Worm (Caenorhabditis elegans) whole organism, midembryonic: ENCODE results near the gene R11.3.

Experiments used
- T22C8.4 ChIP-seq: fragments of 200-800 bp; sonication (Bioruptor generic); IDR thresholded peaks from 2 replicates; pipeline ENCODE4 v1.3.6; 2022; ENCODE audit warnings: missing genetic modification characterization, missing compliant biosample characterization
- cog-1 ChIP-seq: sonication (generic microtip); optimal IDR thresholded peaks from 2 replicates; lab custom pipeline; 2016; ENCODE audit warnings: missing genetic modification characterization, missing compliant biosample characterization
- flt-1 ChIP-seq: fragments of 200-800 bp; sonication (Bioruptor generic); IDR thresholded peaks from 2 replicates; pipeline ENCODE4 v1.3.6; 2022; ENCODE audit warnings: missing genetic modification characterization, missing compliant biosample characterization
- klf-2 ChIP-seq: fragments of 200-800 bp; sonication (Bioruptor generic); conservative IDR thresholded peaks from 2 replicates; pipeline ENCODE4 v1.3.6; 2022; ENCODE audit warnings: missing genetic modification reagents, missing genetic modification characterization, missing compliant biosample characterization
- med-1 ChIP-seq: sonication (generic microtip); optimal IDR thresholded peaks from 2 replicates; lab custom pipeline; 2017; ENCODE audit warnings: missing genetic modification characterization, mild to moderate bottlenecking, missing compliant biosample characterization, antibody characterized with exemption, missing genetic modification reagents; ENCODE audit not compliant: insufficient read depth
- ref-1 ChIP-seq: fragments of 200-800 bp; sonication (Bioruptor generic); conservative IDR thresholded peaks from 2 replicates; pipeline ENCODE4 v1.3.6; 2022; ENCODE audit warnings: missing genetic modification reagents, missing genetic modification characterization, missing compliant biosample characterization
- tab-1 ChIP-seq: fragments of 200-800 bp; sonication (Bioruptor generic); IDR thresholded peaks from 2 replicates; pipeline ENCODE4 v1.3.6; 2022; ENCODE audit warnings: missing genetic modification characterization, missing compliant biosample characterization
- ztf-23 ChIP-seq: fragments of 200-800 bp; sonication (Bioruptor generic); IDR thresholded peaks from 2 replicates; pipeline ENCODE4 v1.3.6; 2022; ENCODE audit warnings: missing genetic modification reagents, missing genetic modification characterization, missing compliant biosample characterization
- ztf-29 ChIP-seq: fragments of 200-800 bp; sonication (Bioruptor generic); IDR thresholded peaks from 2 replicates; pipeline ENCODE4 v1.3.6; 2022; ENCODE audit warnings: missing genetic modification reagents, missing genetic modification characterization, missing compliant biosample characterization

Gene R11.3

ce11 chrX:16156891-16157290, 42.2 kb downstream of the R11.3 start:
- TF ChIP-seq flt-1 (no peak), ref-1 (GFP tag; lab: Robert Waterston, UW) (no peak), tab-1 (GFP tag; lab: Robert Waterston, UW) (no peak), cog-1 (no peak), med-1 (GFP tag; lab: Kevin White, UChicago) (no peak), ztf-23 (GFP tag; lab: Robert Waterston, UW) (no peak), klf-2 (GFP tag; lab: Robert Waterston, UW) (no peak)

- TF ChIP-seq ref-1 (GFP tag; lab: Robert Waterston, UW) (no peak), cog-1 (no peak), med-1 (GFP tag; lab: Kevin White, UChicago) (no peak), ztf-29 (GFP tag; lab: Robert Waterston, UW) (no peak), flt-1 (no peak), T22C8.4 (no peak)
Observed at ce11 chrX:16155216-16155991, 43.6 kb downstream of the R11.3 start.

ce11 chrX:16153744-16154143, 45.3 kb downstream of the R11.3 start:
- TF ChIP-seq cog-1 (no peak), ztf-29 (GFP tag; lab: Robert Waterston, UW) (no peak), flt-1 (no peak), T22C8.4 (no peak), ztf-23 (GFP tag; lab: Robert Waterston, UW) (no peak), tab-1 (GFP tag; lab: Robert Waterston, UW) (no peak), med-1 (GFP tag; lab: Kevin White, UChicago) (no peak), klf-2 (GFP tag; lab: Robert Waterston, UW) (no peak), ref-1 (GFP tag; lab: Robert Waterston, UW) (no peak)

- TF ChIP-seq med-1 (GFP tag; lab: Kevin White, UChicago): no peak
- no peak for TF ChIP-seq tab-1 (GFP tag; lab: Robert Waterston, UW)
- TF ChIP-seq ref-1 (GFP tag; lab: Robert Waterston, UW): no peak
- no peak for TF ChIP-seq klf-2 (GFP tag; lab: Robert Waterston, UW)
- TF ChIP-seq T22C8.4: no peak
Observed at ce11 chrX:16151302-16151701, 47.7 kb downstream of the R11.3 start.

- TF ChIP-seq tab-1 (GFP tag; lab: Robert Waterston, UW) (peak; percentile 61; the same call in 1 of the 2 replicates), flt-1 (0 out of 2 replicates have a peak, but pooled peaks have one; percentile 55), ref-1 (GFP tag; lab: Robert Waterston, UW) (no peak), ztf-23 (GFP tag; lab: Robert Waterston, UW) (0 out of 2 replicates have a peak, but pooled peaks have one; percentile 18)
Observed at ce11 chrX:16150153-16150552, 48.9 kb downstream of the R11.3 start.

- TF ChIP-seq klf-2 (GFP tag; lab: Robert Waterston, UW): no peak
- peak; percentile 76 for TF ChIP-seq flt-1
- TF ChIP-seq T22C8.4: peak; percentile 31; the same call in 1 of the 2 replicates
- no peak for TF ChIP-seq med-1 (GFP tag; lab: Kevin White, UChicago)
- TF ChIP-seq ref-1 (GFP tag; lab: Robert Waterston, UW): no peak
- peak; percentile 5; the same call in 1 of the 2 replicates for TF ChIP-seq ztf-29 (GFP tag; lab: Robert Waterston, UW)
- peak; percentile 98 for TF ChIP-seq cog-1
- peak; percentile 51; the same call in 1 of the 2 replicates for TF ChIP-seq tab-1 (GFP tag; lab: Robert Waterston, UW)
- TF ChIP-seq ztf-23 (GFP tag; lab: Robert Waterston, UW): peak; percentile 46; the same call in 1 of the 2 replicates
Observed at ce11 chrX:16147728-16148197, 51.3 kb downstream of the R11.3 start.

- TF ChIP-seq cog-1: no peak
- no peak for TF ChIP-seq ztf-29 (GFP tag; lab: Robert Waterston, UW)
- no peak for TF ChIP-seq klf-2 (GFP tag; lab: Robert Waterston, UW)
- no peak for TF ChIP-seq ztf-23 (GFP tag; lab: Robert Waterston, UW)
- no peak for TF ChIP-seq flt-1
- no peak for TF ChIP-seq T22C8.4
- no peak for TF ChIP-seq tab-1 (GFP tag; lab: Robert Waterston, UW)
- TF ChIP-seq ref-1 (GFP tag; lab: Robert Waterston, UW): no peak
- TF ChIP-seq med-1 (GFP tag; lab: Kevin White, UChicago): no peak
Observed at ce11 chrX:16146972-16147593, 52.0 kb downstream of the R11.3 start, which contains the start of gene F09C8.2. Gene F09C8.2 (minus strand): TSS chrX:16147022.
